Worm (Caenorhabditis elegans) whole organism, L1 larva: ENCODE measurements around the gene C25E10.13.
A peak's percentile ranks its signal among the peaks of the same experiment; 100 is the strongest.

Experiments
- C34B4.2 ChIP-seq: sonication (generic microtip); optimal IDR thresholded peaks from 2 replicates; lab custom pipeline; 2017; ENCODE audit warnings: mild to moderate bottlenecking, missing genetic modification characterization, missing compliant biosample characterization
- aha-1 ChIP-seq: fragments of 150-350 bp; optimal IDR thresholded peaks from 2 replicates; lab custom pipeline; 2014; ENCODE audit warnings: missing biosample characterization, missing genetic modification characterization
- ama-1 ChIP-seq: fragments of 150-350 bp; optimal IDR thresholded peaks from 2 replicates; lab custom pipeline; 2014
- ceh-82 ChIP-seq, 3 experiments: fragments of 150-350 bp in 1 of 3; sonication (generic microtip) in 2 of 3; optimal IDR thresholded peaks; 2 replicates each; lab custom pipeline; 2014 to 2017; ENCODE audit warnings: missing biosample characterization in 3 of 3, missing genetic modification characterization in 3 of 3
- ceh-88 ChIP-seq: fragments of 200-800 bp; sonication (Bioruptor generic); IDR thresholded peaks from 2 replicates; pipeline ENCODE4 v1.3.6; 2022; ENCODE audit warnings: missing genetic modification characterization, missing compliant biosample characterization
- efl-1 ChIP-seq, 4 experiments: fragments of 150-350 bp; optimal IDR thresholded peaks in 3 of 4; peaks in 1 of 4; 1 replicate in 1 of 4; 2 replicates in 3 of 4; lab custom pipeline; 2014; ENCODE audit warnings: missing biosample characterization in 2 of 4, missing genetic modification characterization in 2 of 4, missing genetic modification reagents in 2 of 4
- egl-13 ChIP-seq: sonication (generic microtip); optimal IDR thresholded peaks from 2 replicates; lab custom pipeline; 2016; ENCODE audit warnings: missing genotype, missing genetic modification reagents, missing genetic modification characterization, missing compliant biosample characterization
- elt-3 ChIP-seq, 6 experiments: fragments of 150-350 bp in 1 of 6; sonication (generic microtip); optimal IDR thresholded peaks; 2 replicates each; lab custom pipeline; 2017 to 2018; ENCODE audit warnings: missing biosample characterization in 6 of 6, missing genetic modification characterization in 6 of 6, inconsistent platforms in 1 of 6
- ets-5 ChIP-seq: fragments of 200-800 bp; sonication (Bioruptor generic); IDR thresholded peaks from 2 replicates; pipeline ENCODE4 v1.3.6; 2022; ENCODE audit warnings: missing genetic modification characterization, missing compliant biosample characterization
- fkh-10 ChIP-seq: sonication (generic microtip); optimal IDR thresholded peaks from 2 replicates; lab custom pipeline; 2017; ENCODE audit warnings: missing biosample characterization, missing genetic modification reagents, missing genetic modification characterization
- fkh-4 ChIP-seq: sonication (generic microtip); optimal IDR thresholded peaks from 2 replicates; lab custom pipeline; 2016; ENCODE audit warnings: missing compliant biosample characterization, missing genetic modification characterization, borderline replicate concordance
- fos-1 ChIP-seq: fragments of 150-350 bp; optimal IDR thresholded peaks from 2 replicates; lab custom pipeline; 2014; ENCODE audit warnings: missing biosample characterization, missing genetic modification characterization
- hlh-17 ChIP-seq: fragments of 200-800 bp; sonication (Bioruptor generic); optimal IDR thresholded peaks from 2 replicates; lab custom pipeline; 2018; ENCODE audit warnings: missing genetic modification characterization, mild to moderate bottlenecking, missing compliant biosample characterization, moderate library complexity, borderline replicate concordance
- hlh-4 ChIP-seq: sonication (generic microtip); optimal IDR thresholded peaks from 2 replicates; lab custom pipeline; 2016; ENCODE audit warnings: mild to moderate bottlenecking, missing genetic modification characterization, missing compliant biosample characterization
- irx-1 ChIP-seq: sonication (generic microtip); optimal IDR thresholded peaks from 2 replicates; lab custom pipeline; 2016; ENCODE audit warnings: missing genetic modification characterization, missing compliant biosample characterization
- isw-1 ChIP-seq: fragments of 200-800 bp; sonication (Bioruptor generic); IDR thresholded peaks from 2 replicates; pipeline ENCODE4 v1.3.6; 2022; ENCODE audit warnings: missing genetic modification characterization, missing compliant biosample characterization
- jun-1 ChIP-seq: fragments of 150-350 bp; optimal IDR thresholded peaks from 2 replicates; lab custom pipeline; 2014; ENCODE audit warnings: missing biosample characterization, missing genetic modification reagents, missing genetic modification characterization
- lin-14 ChIP-seq: fragments of 200-800 bp; sonication (Bioruptor generic); optimal IDR thresholded peaks from 2 replicates; lab custom pipeline; 2018; ENCODE audit warnings: mild to moderate bottlenecking, missing genetic modification characterization, moderate library complexity, missing compliant biosample characterization
- lin-35 ChIP-seq, 2 experiments: fragments of 150-350 bp; optimal IDR thresholded peaks; 2 replicates each; lab custom pipeline; 2014; ENCODE audit warnings: missing biosample characterization in 2 of 2, missing genetic modification characterization in 2 of 2, missing genetic modification reagents in 2 of 2
- lir-3 ChIP-seq: sonication (generic microtip); optimal IDR thresholded peaks from 2 replicates; lab custom pipeline; 2016; ENCODE audit warnings: mild to moderate bottlenecking, missing genetic modification characterization, moderate library complexity, missing compliant biosample characterization; ENCODE audit not compliant: poor library complexity
- lsy-2 ChIP-seq, 2 experiments: fragments of 150-350 bp; optimal IDR thresholded peaks; 2 replicates each; lab custom pipeline; 2014; ENCODE audit warnings: missing biosample characterization in 2 of 2, missing genetic modification characterization in 2 of 2
- mab-9 ChIP-seq: fragments of 200-800 bp; sonication (Bioruptor generic); IDR thresholded peaks from 2 replicates; pipeline ENCODE4 v1.3.6; 2022; ENCODE audit warnings: missing genetic modification reagents, missing genetic modification characterization, missing compliant biosample characterization
- mdl-1 ChIP-seq, 2 experiments: fragments of 150-350 bp; optimal IDR thresholded peaks; 2 replicates each; lab custom pipeline; 2014 to 2017; ENCODE audit warnings: missing biosample characterization in 2 of 2, missing genetic modification characterization in 2 of 2, inconsistent platforms in 1 of 2
- mep-1 ChIP-seq: fragments of 150-350 bp; optimal IDR thresholded peaks from 2 replicates; lab custom pipeline; 2014; ENCODE audit warnings: missing biosample characterization, missing genetic modification characterization
- nhr-11 ChIP-seq: fragments of 150-350 bp; optimal IDR thresholded peaks from 2 replicates; lab custom pipeline; 2014; ENCODE audit warnings: missing biosample characterization, missing genetic modification characterization
- nhr-19 ChIP-seq: fragments of 200-800 bp; sonication (Bioruptor generic); conservative IDR thresholded peaks from 2 replicates; pipeline ENCODE4 v1.3.6; 2022; ENCODE audit warnings: missing genetic modification characterization, missing compliant biosample characterization
- nhr-20 ChIP-seq: sonication (generic microtip); optimal IDR thresholded peaks from 2 replicates; lab custom pipeline; 2016; ENCODE audit warnings: mild to moderate bottlenecking, missing genetic modification characterization, missing compliant biosample characterization
- nhr-28 ChIP-seq: fragments of 150-350 bp; optimal IDR thresholded peaks from 2 replicates; lab custom pipeline; 2014; ENCODE audit warnings: missing biosample characterization, missing genetic modification characterization
- nhr-47 ChIP-seq: sonication (generic microtip); optimal IDR thresholded peaks from 2 replicates; lab custom pipeline; 2016; ENCODE audit warnings: mild to moderate bottlenecking, missing genetic modification characterization, moderate library complexity, missing compliant biosample characterization
- nhr-76 ChIP-seq: sonication (generic microtip); optimal IDR thresholded peaks from 2 replicates; lab custom pipeline; 2017; ENCODE audit warnings: missing biosample characterization, missing genetic modification characterization
- nhr-77 ChIP-seq: fragments of 150-350 bp; optimal IDR thresholded peaks from 2 replicates; lab custom pipeline; 2014; ENCODE audit warnings: missing biosample characterization, missing genetic modification characterization
- nhr-85 ChIP-seq: sonication (generic microtip); peaks from one replicate; lab custom pipeline; 2016; ENCODE audit warnings: missing genetic modification characterization, inconsistent platforms, missing compliant biosample characterization
- pag-3 ChIP-seq: sonication (generic microtip); optimal IDR thresholded peaks from 2 replicates; lab custom pipeline; 2017; ENCODE audit warnings: missing genetic modification characterization, mild to moderate bottlenecking, missing compliant biosample characterization, antibody characterized with exemption, borderline replicate concordance; ENCODE audit not compliant: insufficient read depth
- pax-3 ChIP-seq: fragments of 200-800 bp; sonication (Bioruptor generic); optimal IDR thresholded peaks from 2 replicates; lab custom pipeline; 2018; ENCODE audit warnings: mild to moderate bottlenecking, missing genetic modification characterization, moderate library complexity, missing compliant biosample characterization
- pqm-1 ChIP-seq: sonication (generic microtip); optimal IDR thresholded peaks from 3 replicates; lab custom pipeline; 2017; ENCODE audit warnings: missing biosample characterization, missing genetic modification characterization
- skn-1 ChIP-seq: fragments of 150-350 bp; optimal IDR thresholded peaks from 2 replicates; lab custom pipeline; 2014; ENCODE audit warnings: missing biosample characterization, missing genetic modification characterization
- snu-23 ChIP-seq: sonication (generic microtip); optimal IDR thresholded peaks from 2 replicates; lab custom pipeline; 2016; ENCODE audit warnings: missing genetic modification characterization, missing compliant biosample characterization
- sox-4 ChIP-seq: sonication (generic microtip); optimal IDR thresholded peaks from 2 replicates; lab custom pipeline; 2016; ENCODE audit warnings: missing genetic modification characterization, missing compliant biosample characterization
- swsn-7 ChIP-seq: sonication (generic microtip); optimal IDR thresholded peaks from 2 replicates; lab custom pipeline; 2016; ENCODE audit warnings: missing genetic modification characterization, missing compliant biosample characterization
- tbx-2 ChIP-seq: sonication (generic microtip); optimal IDR thresholded peaks from 2 replicates; lab custom pipeline; 2016; ENCODE audit warnings: missing genetic modification characterization, missing compliant biosample characterization
- unc-130 ChIP-seq: fragments of 150-350 bp; optimal IDR thresholded peaks from 2 replicates; lab custom pipeline; 2017; ENCODE audit warnings: missing biosample characterization, missing genetic modification characterization, inconsistent platforms
- unc-30 ChIP-seq: sonication (generic microtip); optimal IDR thresholded peaks from 2 replicates; lab custom pipeline; 2017; ENCODE audit warnings: missing biosample characterization, missing genetic modification characterization
- unc-62 ChIP-seq: fragments of 150-350 bp; optimal IDR thresholded peaks from 2 replicates; lab custom pipeline; 2014; ENCODE audit warnings: missing biosample characterization, missing genetic modification reagents, missing genetic modification characterization
- vab-15 ChIP-seq: sonication (generic microtip); optimal IDR thresholded peaks from 2 replicates; lab custom pipeline; 2017; ENCODE audit warnings: missing genotype, mild to moderate bottlenecking, missing genetic modification characterization, missing compliant biosample characterization
- xbp-1 ChIP-seq: sonication (generic microtip); optimal IDR thresholded peaks from 2 replicates; lab custom pipeline; 2016; ENCODE audit warnings: missing genetic modification characterization, missing compliant biosample characterization

Gene C25E10.13

ce11 chrV:9094060-9094628, 34.6 kb downstream of the C25E10.13 start (continued):
- peak; percentile 59 for TF ChIP-seq lir-3 (tag; lab: Kevin White, UChicago)
- peak; percentile 56 for TF ChIP-seq skn-1 (tag; lab: Kevin White, UChicago)
- no peak for TF ChIP-seq fos-1 (tag; lab: Kevin White, UChicago)
- TF ChIP-seq egl-13 (tag; lab: Kevin White, UChicago): peak; percentile 29
- TF ChIP-seq xbp-1 (tag; lab: Kevin White, UChicago): peak; percentile 66
- TF ChIP-seq swsn-7: peak; percentile 62
- peak; percentile 77 for TF ChIP-seq tbx-2 (tag; lab: Kevin White, UChicago)
- TF ChIP-seq nhr-20 (tag; lab: Kevin White, UChicago): peak; percentile 96
- no peak for TF ChIP-seq unc-30 (tag; lab: Kevin White, UChicago)
- TF ChIP-seq lin-14: peak; percentile 89
- peak; percentile 18 for TF ChIP-seq jun-1 (tag; lab: Kevin White, UChicago)
- no peak for TF ChIP-seq ceh-82 (tag; optimal IDR thresholded peaks at IDR 0.05; lab: Kevin White, UChicago)
- peak; percentile 50; the same call in 1 of the 2 replicates for TF ChIP-seq ceh-88 (GFP tag; lab: Robert Waterston, UW)
- TF ChIP-seq irx-1 (tag; lab: Kevin White, UChicago): peak; percentile 75
- no peak for TF ChIP-seq fkh-4
- TF ChIP-seq pag-3: peak; percentile 47
- TF ChIP-seq ama-1: peak; percentile 26
- TF ChIP-seq mdl-1 (tag; optimal IDR thresholded peaks at IDR 0.05; lab: Kevin White, UChicago): peak in 1 of 2 experiments; percentile 95
- TF ChIP-seq aha-1 (tag; lab: Kevin White, UChicago): no peak

ce11 chrV:9094976-9095375, 35.5 kb downstream of the C25E10.13 start:
- TF ChIP-seq nhr-19 (peak; percentile 80), lin-35 (GFP tag; optimal IDR thresholded peaks at IDR 0.05; lab: Kevin White, UChicago) (peak in 1 of 2 experiments; percentile 14), ets-5 (GFP tag; lab: Robert Waterston, UW) (no peak), skn-1 (tag; lab: Kevin White, UChicago) (peak; percentile 20)

ce11 chrV:9095613-9096317, 36.2 kb downstream of the C25E10.13 start, which contains the start of gene F21C10.10:
F21C10.10 (plus strand) TSS chrV:9096267.
- TF ChIP-seq nhr-85 (tag; lab: Kevin White, UChicago): peak; percentile 99
- TF ChIP-seq vab-15 (tag; lab: Kevin White, UChicago): no peak
- TF ChIP-seq nhr-77: peak; percentile 36
- TF ChIP-seq elt-3 (tag; optimal IDR thresholded peaks at IDR 0.05; lab: Kevin White, UChicago): peak in 3 of 6 experiments; percentile 59 to 91 (median 81)
- TF ChIP-seq pqm-1 (tag; lab: Kevin White, UChicago): no peak
- no peak for TF ChIP-seq nhr-28 (tag; lab: Kevin White, UChicago)
- TF ChIP-seq nhr-76 (tag; lab: Kevin White, UChicago): no peak
- TF ChIP-seq ama-1: no peak
- no peak for TF ChIP-seq unc-62 (GFP tag; lab: Kevin White, UChicago)
- TF ChIP-seq hlh-17: no peak
- TF ChIP-seq unc-30 (tag; lab: Kevin White, UChicago): no peak
- no peak for TF ChIP-seq fos-1 (tag; lab: Kevin White, UChicago)
- TF ChIP-seq mab-9 (GFP tag; lab: Robert Waterston, UW): 0 out of 2 replicates have a peak, but pooled peaks have one; percentile 7
- TF ChIP-seq lsy-2 (tag; optimal IDR thresholded peaks at IDR 0.05; lab: Kevin White, UChicago): peak; percentile 70 to 74
- peak; percentile 46 to 51 for TF ChIP-seq efl-1 (optimal IDR thresholded peaks at IDR 0.05; lab: Kevin White, UChicago)
- TF ChIP-seq efl-1 (GFP tag; optimal IDR thresholded peaks at IDR 0.05 in 1 of 2; lab: Kevin White, UChicago): peak; percentile 28 to 95
- no peak for TF ChIP-seq aha-1 (tag; lab: Kevin White, UChicago)
- no peak for TF ChIP-seq hlh-4
- peak in 2 of 3 experiments; percentile 9 to 31 for TF ChIP-seq ceh-82 (tag; optimal IDR thresholded peaks at IDR 0.05; lab: Kevin White, UChicago)
- TF ChIP-seq pax-3: peak; percentile 16
- peak; percentile 9 for TF ChIP-seq unc-130 (tag; lab: Kevin White, UChicago)
- peak; percentile 87 for TF ChIP-seq mep-1 (tag; lab: Kevin White, UChicago)
- peak; percentile 97 for TF ChIP-seq nhr-20 (tag; lab: Kevin White, UChicago)
- peak; percentile 23 for TF ChIP-seq nhr-11
- no peak for TF ChIP-seq pag-3
- TF ChIP-seq C34B4.2 (tag; lab: Kevin White, UChicago): no peak
- peak; percentile 70 for TF ChIP-seq nhr-47 (tag; lab: Kevin White, UChicago)
- TF ChIP-seq egl-13 (tag; lab: Kevin White, UChicago): no peak
- no peak for TF ChIP-seq fkh-10 (GFP tag; lab: Kevin White, UChicago)
- TF ChIP-seq sox-4 (tag; lab: Kevin White, UChicago): no peak
- TF ChIP-seq fkh-4: no peak
- TF ChIP-seq isw-1: no peak
- peak; percentile 90 for TF ChIP-seq snu-23 (GFP tag; lab: Kevin White, UChicago)
